Worm (Caenorhabditis elegans) whole organism, young adult: ENCODE data around the gene cya-1.
A peak's percentile ranks its signal among the peaks of the same experiment; 100 is the strongest.

Experiments used
- B0019.2 ChIP-seq: fragments of 200-800 bp; sonication (Bioruptor generic); conservative IDR thresholded peaks from 2 replicates; pipeline ENCODE4 v1.3.6; 2022; ENCODE audit warnings: missing genetic modification reagents, missing genetic modification characterization, missing compliant biosample characterization
- B0261.1 ChIP-seq: sonication (generic microtip); optimal IDR thresholded peaks from 2 replicates; lab custom pipeline; 2016; ENCODE audit warnings: mild to moderate bottlenecking, missing genetic modification characterization, moderate library complexity, missing compliant biosample characterization
- D2030.7 ChIP-seq: fragments of 200-800 bp; sonication (Bioruptor generic); IDR thresholded peaks from 2 replicates; pipeline ENCODE4 v1.3.6; 2022; ENCODE audit warnings: missing genetic modification reagents, missing genetic modification characterization, missing compliant biosample characterization
- F10E7.11 ChIP-seq: sonication (generic microtip); optimal IDR thresholded peaks from 2 replicates; lab custom pipeline; 2017; ENCODE audit warnings: mild to moderate bottlenecking, missing genetic modification characterization, moderate library complexity, missing compliant biosample characterization
- F22D6.2 ChIP-seq: sonication (generic microtip); optimal IDR thresholded peaks from 2 replicates; lab custom pipeline; 2016; ENCODE audit warnings: mild to moderate bottlenecking, missing genetic modification characterization, missing compliant biosample characterization
- F33H1.4 ChIP-seq: fragments of 200-800 bp; sonication (Bioruptor generic); IDR thresholded peaks from 2 replicates; pipeline ENCODE4 v1.3.6; 2022; ENCODE audit warnings: missing genetic modification reagents, missing genetic modification characterization, missing compliant biosample characterization
- F39B2.1 ChIP-seq: fragments of 200-800 bp; sonication (Bioruptor generic); IDR thresholded peaks from 2 replicates; pipeline ENCODE4 v1.3.6; 2022; ENCODE audit warnings: missing genetic modification reagents, missing genetic modification characterization, missing compliant biosample characterization
- F52B5.7 ChIP-seq: sonication (generic microtip); optimal IDR thresholded peaks from 2 replicates; lab custom pipeline; 2016; ENCODE audit warnings: mild to moderate bottlenecking, missing genetic modification characterization, missing compliant biosample characterization
- F57C9.4 ChIP-seq: sonication (generic microtip); optimal IDR thresholded peaks from 2 replicates; lab custom pipeline; 2017; ENCODE audit warnings: mild to moderate bottlenecking, missing genetic modification characterization, missing compliant biosample characterization
- K11D2.4 ChIP-seq: fragments of 200-800 bp; sonication (Bioruptor generic); IDR thresholded peaks from 2 replicates; pipeline ENCODE4 v1.3.6; 2022; ENCODE audit warnings: missing genetic modification reagents, missing genetic modification characterization, missing compliant biosample characterization
- Y53F4B.3 ChIP-seq: fragments of 200-800 bp; sonication (Bioruptor generic); IDR thresholded peaks from 2 replicates; pipeline ENCODE4 v1.3.6; 2022; ENCODE audit warnings: missing genetic modification reagents, missing genetic modification characterization, missing compliant biosample characterization
- Y53G8AR.9 ChIP-seq: fragments of 200-800 bp; sonication (Bioruptor generic); conservative IDR thresholded peaks from 2 replicates; pipeline ENCODE4 v1.3.6; 2022; ENCODE audit warnings: missing genetic modification reagents, missing genetic modification characterization, missing compliant biosample characterization
- Y79H2A.3 ChIP-seq: fragments of 200-800 bp; sonication (Bioruptor generic); conservative IDR thresholded peaks from 2 replicates; pipeline ENCODE4 v1.3.6; 2022; ENCODE audit warnings: missing genetic modification reagents, missing genetic modification characterization, missing compliant biosample characterization
- ZK185.1 ChIP-seq: sonication (generic microtip); optimal IDR thresholded peaks from 2 replicates; lab custom pipeline; 2016; ENCODE audit warnings: mild to moderate bottlenecking, missing genetic modification characterization, missing compliant biosample characterization; ENCODE audit not compliant: poor library complexity, severe bottlenecking
- akir-1 ChIP-seq: fragments of 200-800 bp; sonication (Bioruptor generic); optimal IDR thresholded peaks from 2 replicates; lab custom pipeline; 2018; ENCODE audit warnings: mild to moderate bottlenecking, missing genetic modification characterization, moderate library complexity, missing compliant biosample characterization
- ama-1 ChIP-seq, 3 experiments: fragments of 150-350 bp in 1 of 3; sonication (generic microtip) in 2 of 3; optimal IDR thresholded peaks; 2 replicates each; lab custom pipeline; 2014 to 2018; ENCODE audit warnings: missing biosample characterization in 2 of 3, missing genetic modification characterization in 2 of 3, missing genetic modification reagents in 2 of 3
- aptf-3 ChIP-seq: fragments of 200-800 bp; sonication (Bioruptor generic); IDR thresholded peaks from 2 replicates; pipeline ENCODE4 v1.3.6; 2022; ENCODE audit warnings: missing genetic modification characterization, missing compliant biosample characterization
- attf-3 ChIP-seq: fragments of 200-800 bp; sonication (Bioruptor generic); conservative IDR thresholded peaks from 2 replicates; pipeline ENCODE4 v1.3.6; 2022; ENCODE audit warnings: missing genetic modification reagents, missing genetic modification characterization, missing compliant biosample characterization
- attf-5 ChIP-seq: fragments of 200-800 bp; sonication (Bioruptor generic); optimal IDR thresholded peaks from 2 replicates; lab custom pipeline; 2018; ENCODE audit warnings: mild to moderate bottlenecking, missing genetic modification characterization, missing compliant biosample characterization
- bed-1 ChIP-seq: fragments of 200-800 bp; sonication (Bioruptor generic); IDR thresholded peaks from 2 replicates; pipeline ENCODE4 v1.3.6; 2022; ENCODE audit warnings: missing genetic modification reagents, missing genetic modification characterization, missing compliant biosample characterization
- bed-2 ChIP-seq: fragments of 200-800 bp; sonication (Bioruptor generic); IDR thresholded peaks from 2 replicates; pipeline ENCODE4 v1.3.6; 2022; ENCODE audit warnings: missing genetic modification reagents, missing genetic modification characterization, missing compliant biosample characterization
- cebp-1 ChIP-seq, 2 experiments: fragments of 200-800 bp in 1 of 2; sonication (Bioruptor generic) in 1 of 2; sonication (generic microtip) in 1 of 2; IDR thresholded peaks in 1 of 2; optimal IDR thresholded peaks in 1 of 2; 2 replicates each; pipeline versions ENCODE4 v1.3.6 to Lab custom; 2017 to 2022; ENCODE audit warnings: missing compliant biosample characterization in 2 of 2, missing genetic modification characterization in 2 of 2, mild to moderate bottlenecking in 1 of 2, missing genetic modification reagents in 1 of 2, moderate library complexity in 1 of 2
- ceh-100 ChIP-seq: fragments of 200-800 bp; sonication (Bioruptor generic); IDR thresholded peaks from 2 replicates; pipeline ENCODE4 v1.3.6; 2022; ENCODE audit warnings: missing genetic modification reagents, missing genetic modification characterization, missing compliant biosample characterization
- ceh-79 ChIP-seq: sonication (generic microtip); optimal IDR thresholded peaks from 2 replicates; lab custom pipeline; 2017; ENCODE audit warnings: mild to moderate bottlenecking, missing genetic modification characterization, missing compliant biosample characterization
- chd-7 ChIP-seq: sonication (generic microtip); optimal IDR thresholded peaks from 2 replicates; lab custom pipeline; 2016; ENCODE audit warnings: mild to moderate bottlenecking, missing genetic modification characterization, moderate library complexity, missing compliant biosample characterization
- dox-1 ChIP-seq: fragments of 200-800 bp; sonication (Bioruptor generic); IDR thresholded peaks from 2 replicates; pipeline ENCODE4 v1.3.6; 2022; ENCODE audit warnings: missing genetic modification reagents, missing genetic modification characterization, missing compliant biosample characterization
- egl-18 ChIP-seq: fragments of 200-800 bp; sonication (Bioruptor generic); IDR thresholded peaks from 2 replicates; pipeline ENCODE4 v1.3.6; 2022; ENCODE audit warnings: missing genetic modification reagents, missing genetic modification characterization, missing compliant biosample characterization
- ekl-4 ChIP-seq: fragments of 200-800 bp; sonication (Bioruptor generic); IDR thresholded peaks from 2 replicates; pipeline ENCODE4 v1.3.6; 2022; ENCODE audit warnings: missing genetic modification reagents, missing genetic modification characterization, missing compliant biosample characterization
- ets-4 ChIP-seq: fragments of 200-800 bp; sonication (Bioruptor generic); optimal IDR thresholded peaks from 2 replicates; lab custom pipeline; 2018; ENCODE audit warnings: mild to moderate bottlenecking, missing genetic modification characterization, missing compliant biosample characterization
- gei-17 ChIP-seq: fragments of 200-800 bp; sonication (Bioruptor generic); optimal IDR thresholded peaks from 2 replicates; lab custom pipeline; 2018; ENCODE audit warnings: mild to moderate bottlenecking, missing genetic modification characterization, missing compliant biosample characterization
- hmg-1.2 ChIP-seq: fragments of 200-800 bp; sonication (Bioruptor generic); IDR thresholded peaks from 2 replicates; pipeline ENCODE4 v1.3.6; 2022; ENCODE audit warnings: missing genetic modification reagents, missing genetic modification characterization, missing compliant biosample characterization
- hmg-20 ChIP-seq: fragments of 200-800 bp; sonication (Bioruptor generic); IDR thresholded peaks from 2 replicates; pipeline ENCODE4 v1.3.6; 2022; ENCODE audit warnings: missing genetic modification reagents, missing genetic modification characterization, missing compliant biosample characterization
- let-526 ChIP-seq: fragments of 200-800 bp; sonication (Bioruptor generic); IDR thresholded peaks from 2 replicates; pipeline ENCODE4 v1.3.6; 2022; ENCODE audit warnings: missing genetic modification reagents, missing genetic modification characterization, missing compliant biosample characterization
- let-607 ChIP-seq, 2 experiments: fragments of 200-800 bp in 1 of 2; sonication (Bioruptor generic) in 1 of 2; sonication (generic microtip) in 1 of 2; optimal IDR thresholded peaks; 2 replicates each; lab custom pipeline; 2016 to 2018; ENCODE audit warnings: mild to moderate bottlenecking in 2 of 2, missing compliant biosample characterization in 2 of 2, missing genetic modification characterization in 2 of 2, moderate library complexity in 2 of 2, missing genotype in 1 of 2
- lin-26 ChIP-seq: fragments of 200-800 bp; sonication (Bioruptor generic); IDR thresholded peaks from 2 replicates; pipeline ENCODE4 v1.3.6; 2022; ENCODE audit warnings: missing genetic modification reagents, missing genetic modification characterization, missing compliant biosample characterization
- lin-40 ChIP-seq: sonication (generic microtip); optimal IDR thresholded peaks from 2 replicates; lab custom pipeline; 2016; ENCODE audit warnings: missing genetic modification characterization, mild to moderate bottlenecking, missing compliant biosample characterization, missing genotype, missing genetic modification reagents
- lir-1 ChIP-seq: fragments of 200-800 bp; sonication (Bioruptor generic); conservative IDR thresholded peaks from 2 replicates; pipeline ENCODE4 v1.3.6; 2022; ENCODE audit warnings: missing genetic modification reagents, missing genetic modification characterization, missing compliant biosample characterization
- mel-28 ChIP-seq: sonication (generic microtip); optimal IDR thresholded peaks from 2 replicates; lab custom pipeline; 2016; ENCODE audit warnings: borderline replicate concordance, mild to moderate bottlenecking, missing genetic modification characterization, missing compliant biosample characterization
- nhr-179 ChIP-seq: sonication (generic microtip); optimal IDR thresholded peaks from 2 replicates; lab custom pipeline; 2016; ENCODE audit warnings: mild to moderate bottlenecking, missing genetic modification characterization, missing compliant biosample characterization
- pha-4 ChIP-seq: fragments of 150-350 bp; sonication (generic microtip); optimal IDR thresholded peaks from 2 replicates; lab custom pipeline; 2014; ENCODE audit warnings: missing biosample characterization, missing genetic modification reagents, missing genetic modification characterization
- sdz-38 ChIP-seq: sonication (generic microtip); optimal IDR thresholded peaks from 2 replicates; lab custom pipeline; 2016; ENCODE audit warnings: missing genotype, missing genetic modification characterization, missing compliant biosample characterization
- snpc-3.4 ChIP-seq: sonication (generic microtip); optimal IDR thresholded peaks from 2 replicates; lab custom pipeline; 2017; ENCODE audit warnings: missing genetic modification characterization, mild to moderate bottlenecking, missing compliant biosample characterization, antibody characterized with exemption, moderate library complexity, missing genotype, missing genetic modification reagents
- tbx-9 ChIP-seq: sonication (generic microtip); optimal IDR thresholded peaks from 2 replicates; lab custom pipeline; 2016; ENCODE audit warnings: borderline replicate concordance, missing genetic modification characterization, inconsistent platforms, missing compliant biosample characterization
- tlf-1 ChIP-seq: fragments of 200-800 bp; sonication (Bioruptor generic); optimal IDR thresholded peaks from 2 replicates; lab custom pipeline; 2018; ENCODE audit warnings: mild to moderate bottlenecking, missing genetic modification characterization, missing compliant biosample characterization
- unc-62 ChIP-seq: fragments of 150-350 bp; optimal IDR thresholded peaks from 2 replicates; lab custom pipeline; 2014; ENCODE audit warnings: missing biosample characterization, missing genetic modification reagents, missing genetic modification characterization
- zfh-2 ChIP-seq: fragments of 200-800 bp; sonication (Bioruptor generic); conservative IDR thresholded peaks from 2 replicates; pipeline ENCODE4 v1.3.6; 2022; ENCODE audit warnings: missing genetic modification reagents, missing genetic modification characterization, missing compliant biosample characterization
- zim-3 ChIP-seq: sonication (generic microtip); optimal IDR thresholded peaks from 2 replicates; lab custom pipeline; 2017; ENCODE audit warnings: mild to moderate bottlenecking, missing genetic modification characterization, moderate library complexity, missing compliant biosample characterization
- ztf-18 ChIP-seq: sonication (generic microtip); optimal IDR thresholded peaks from 2 replicates; lab custom pipeline; 2016; ENCODE audit warnings: missing genotype, mild to moderate bottlenecking, missing genetic modification characterization, missing compliant biosample characterization

The cya-1 gene

DNA sequence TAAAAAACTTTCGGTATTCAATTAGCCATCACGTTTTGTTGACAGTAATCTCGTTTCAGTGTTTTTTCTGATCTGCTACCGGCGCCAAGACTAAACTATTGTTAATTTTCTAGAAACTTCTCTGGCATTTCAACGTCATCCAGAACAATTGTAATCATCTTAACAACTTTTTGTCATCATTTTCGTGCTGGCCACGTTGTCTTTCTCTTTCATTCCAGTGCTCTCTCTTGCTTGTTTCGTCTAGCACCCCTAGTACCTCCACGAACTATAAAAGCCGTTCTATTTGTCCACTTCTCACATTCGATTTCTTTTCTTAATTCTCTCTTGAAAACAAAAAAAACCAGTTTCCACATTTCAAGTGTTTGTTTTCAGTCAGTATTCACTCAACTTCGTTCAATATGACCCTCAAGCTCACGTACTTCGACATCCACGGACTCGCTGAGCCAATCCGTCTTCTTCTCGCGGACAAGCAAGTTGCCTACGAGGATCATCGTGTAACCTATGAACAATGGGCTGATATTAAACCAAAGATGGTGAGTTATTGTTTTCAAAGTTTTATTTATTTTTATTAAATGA, 50.0 kb downstream of the cya-1 start, which contains the start of gene gst-1:
TSS of gene gst-1 (plus strand) at position 373 of the 576 bp plus-strand sequence.
- TF ChIP-seq tlf-1 (GFP tag; lab: Kevin White, UChicago): no peak
- no peak for TF ChIP-seq attf-3 (GFP tag; lab: Robert Waterston, UW)
- TF ChIP-seq F33H1.4: no peak
- TF ChIP-seq snpc-3.4 (tag; lab: Kevin White, UChicago): peak; percentile 50
- no peak for TF ChIP-seq lir-1 (GFP tag; lab: Robert Waterston, UW)
- no peak for TF ChIP-seq Y79H2A.3
- no peak for TF ChIP-seq chd-7
- TF ChIP-seq ceh-79 (tag; lab: Kevin White, UChicago): no peak
- no peak for TF ChIP-seq hmg-1.2 (GFP tag; lab: Robert Waterston, UW)
- no peak for TF ChIP-seq Y53F4B.3 (GFP tag; lab: Robert Waterston, UW)
- TF ChIP-seq K11D2.4 (GFP tag; lab: Robert Waterston, UW): no peak
- TF ChIP-seq attf-5: no peak
- TF ChIP-seq F57C9.4 (tag; lab: Kevin White, UChicago): no peak
- TF ChIP-seq F10E7.11: no peak
- no peak for TF ChIP-seq ama-1 (optimal IDR thresholded peaks at IDR 0.05; lab: Kevin White, UChicago)
- TF ChIP-seq ama-1 (GFP tag; optimal IDR thresholded peaks at IDR 0.05; lab: Kevin White, UChicago): no peak
- no peak for TF ChIP-seq ZK185.1 (tag; lab: Kevin White, UChicago)
- TF ChIP-seq B0261.1 (tag; lab: Kevin White, UChicago): no peak
- TF ChIP-seq aptf-3 (GFP tag; lab: Robert Waterston, UW): no peak
- TF ChIP-seq ceh-100: no peak
- no peak for TF ChIP-seq hmg-20 (GFP tag; lab: Robert Waterston, UW)
- peak; percentile 19 for TF ChIP-seq lin-40 (tag; lab: Kevin White, UChicago)
- TF ChIP-seq ztf-18 (tag; lab: Kevin White, UChicago): peak; percentile 31
- no peak for TF ChIP-seq F52B5.7
- TF ChIP-seq F22D6.2: no peak
- TF ChIP-seq F39B2.1 (GFP tag; lab: Robert Waterston, UW): no peak
- no peak for TF ChIP-seq zfh-2 (GFP tag; lab: Robert Waterston, UW)
- TF ChIP-seq unc-62 (GFP tag; lab: Kevin White, UChicago): no peak
- TF ChIP-seq gei-17 (GFP tag; lab: Kevin White, UChicago): no peak
- TF ChIP-seq tbx-9 (tag; lab: Kevin White, UChicago): no peak
- TF ChIP-seq ekl-4 (GFP tag; lab: Robert Waterston, UW): no peak
- TF ChIP-seq egl-18: no peak
- no peak for TF ChIP-seq B0019.2 (GFP tag; lab: Robert Waterston, UW)
- no peak for TF ChIP-seq mel-28 (tag; lab: Kevin White, UChicago)
- TF ChIP-seq bed-1: no peak
- TF ChIP-seq sdz-38 (tag; lab: Kevin White, UChicago): no peak
- peak; percentile 28 for TF ChIP-seq pha-4 (tag; lab: Kevin White, UChicago)
- TF ChIP-seq nhr-179: no peak
- no peak for TF ChIP-seq cebp-1 (GFP tag; IDR thresholded peaks at IDR 0.05; lab: Robert Waterston, UW)
- peak; percentile 26 for TF ChIP-seq cebp-1 (tag; optimal IDR thresholded peaks at IDR 0.05; lab: Kevin White, UChicago)
- no peak for TF ChIP-seq zim-3 (tag; lab: Kevin White, UChicago)
- TF ChIP-seq dox-1 (GFP tag; lab: Robert Waterston, UW): no peak
- TF ChIP-seq D2030.7: no peak
- TF ChIP-seq lin-26: no peak
- no peak for TF ChIP-seq bed-2 (GFP tag; lab: Robert Waterston, UW)
- TF ChIP-seq Y53G8AR.9 (GFP tag; lab: Robert Waterston, UW): no peak
- TF ChIP-seq akir-1 (GFP tag; lab: Kevin White, UChicago): no peak
- no peak for TF ChIP-seq let-526
- TF ChIP-seq let-607 (tag; optimal IDR thresholded peaks at IDR 0.05; lab: Kevin White, UChicago): peak; percentile 58 to 87
- no peak for TF ChIP-seq ets-4 (GFP tag; lab: Kevin White, UChicago)
